Worm (Caenorhabditis elegans): ENCODE results near the gene nhr-164.

The nhr-164 gene

ce11 chrV:15190903-15191302, 44.7 kb downstream of the nhr-164 start, which contains the start of gene Y75B12B.11 (continued):
- peak; percentile 90; the same call in 1 of the 2 replicates for TF ChIP-seq nfya-2 (GFP tag; IDR thresholded peaks at IDR 0.05)
- TF ChIP-seq repo-1 (tag; optimal IDR thresholded peaks at IDR 0.05), result peak; percentile 96
- TF ChIP-seq pbrm-1 (GFP tag; IDR thresholded peaks at IDR 0.05), result peak; percentile 93
- peak; percentile 87 for TF ChIP-seq him-1 (tag; optimal IDR thresholded peaks at IDR 0.05)
- TF ChIP-seq dpff-1 (tag; optimal IDR thresholded peaks at IDR 0.05), result peak; percentile 72
- peak; percentile 94 for TF ChIP-seq let-526 (GFP tag; IDR thresholded peaks at IDR 0.05)
- TF ChIP-seq cebp-1 (GFP tag; IDR thresholded peaks at IDR 0.05), result peak; percentile 67; the same call in 1 of the 2 replicates
- TF ChIP-seq cebp-1 (tag; optimal IDR thresholded peaks at IDR 0.05), result peak; percentile 88
- peak; percentile 93 for TF ChIP-seq fkh-3 (tag; optimal IDR thresholded peaks at IDR 0.05)
- TF ChIP-seq ztf-25 (GFP tag; IDR thresholded peaks at IDR 0.05), result peak; percentile 96
- TF ChIP-seq hlh-12 (tag; optimal IDR thresholded peaks at IDR 0.05), result peak; percentile 80
- TF ChIP-seq nhr-80 (tag; optimal IDR thresholded peaks at IDR 0.05), result peak; percentile 73
- peak; percentile 96 for TF ChIP-seq egl-44 (GFP tag; IDR thresholded peaks at IDR 0.05)
- peak; percentile 85 for TF ChIP-seq hmg-1.2 (GFP tag; IDR thresholded peaks at IDR 0.05)
- peak; percentile 62 for TF ChIP-seq efl-1 (GFP tag; optimal IDR thresholded peaks at IDR 0.05)
- TF ChIP-seq rcor-1 (GFP tag; IDR thresholded peaks at IDR 0.05), result peak; percentile 95
- peak; percentile 94 to 96 for TF ChIP-seq rec-8 (tag; optimal IDR thresholded peaks at IDR 0.05)
- TF ChIP-seq nfyb-1 (GFP tag; IDR thresholded peaks at IDR 0.05), result peak; percentile 97
- TF ChIP-seq snpc-3.4 (tag; optimal IDR thresholded peaks at IDR 0.05), result peak; percentile 85
- TF ChIP-seq F49E8.2 (tag; optimal IDR thresholded peaks at IDR 0.05; ENCODE audit: insufficient read depth), result peak; percentile 96
- TF ChIP-seq hlh-26 (GFP tag; conservative IDR thresholded peaks at IDR 0.05), result 0 out of 2 replicates have a peak, but pooled peaks have one; percentile 80
- TF ChIP-seq K11D2.4 (GFP tag; IDR thresholded peaks at IDR 0.05), result peak; percentile 60; the same call in 1 of the 2 replicates
- TF ChIP-seq bed-2 (GFP tag; IDR thresholded peaks at IDR 0.05), result no peak; the same call in 1 of the 2 replicates
- peak; percentile 98 for TF ChIP-seq T26A5.8 (tag; optimal IDR thresholded peaks at IDR 0.05)
- TF ChIP-seq nfya-1 (tag; optimal IDR thresholded peaks at IDR 0.05; ENCODE audit: borderline replicate concordance, insufficient read depth), result no peak
- peak; percentile 76 for TF ChIP-seq F10E7.11 (tag; optimal IDR thresholded peaks at IDR 0.05)
- TF ChIP-seq zfh-2 (GFP tag; conservative IDR thresholded peaks at IDR 0.05), result peak; percentile 95
- peak; percentile 98 for TF ChIP-seq Y56A3A.18 (GFP tag; IDR thresholded peaks at IDR 0.05)
- TF ChIP-seq mxl-1 (tag; optimal IDR thresholded peaks at IDR 0.05), result peak; percentile 96
- TF ChIP-seq lsy-27 (tag; optimal IDR thresholded peaks at IDR 0.05; ENCODE audit: borderline replicate concordance, insufficient read depth), result peak; percentile 83
- peak; percentile 62 for TF ChIP-seq F33H1.4 (GFP tag; IDR thresholded peaks at IDR 0.05)
- 0 out of 2 replicates have a peak, but pooled peaks have one; percentile 60 for TF ChIP-seq sea-2 (GFP tag; IDR thresholded peaks at IDR 0.05)
- peak; percentile 96 for TF ChIP-seq aptf-3 (GFP tag; IDR thresholded peaks at IDR 0.05)

- TF ChIP-seq lin-54 (GFP tag; optimal IDR thresholded peaks at IDR 0.05), result peak; percentile 99
- TF ChIP-seq Y79H2A.3 (GFP tag; conservative IDR thresholded peaks at IDR 0.05), result no peak
- peak; percentile 56 for TF ChIP-seq tbp1 (GFP tag; optimal IDR thresholded peaks at IDR 0.05)
- TF ChIP-seq attf-6 (GFP tag; IDR thresholded peaks at IDR 0.05), result peak; percentile 50; the same call in 1 of the 2 replicates
- no peak for TF ChIP-seq atf-7 (tag; optimal IDR thresholded peaks at IDR 0.05)
- peak; percentile 98 for TF ChIP-seq mcd-1 (GFP tag; IDR thresholded peaks at IDR 0.05)
- no peak for TF ChIP-seq gei-17 (GFP tag; optimal IDR thresholded peaks at IDR 0.05)
- peak; percentile 46 for TF ChIP-seq snpc-1.1 (tag; optimal IDR thresholded peaks at IDR 0.05; ENCODE audit: insufficient read depth)
- TF ChIP-seq xnd-1 (tag; optimal IDR thresholded peaks at IDR 0.05), result peak; percentile 30
- TF ChIP-seq snpc-3.4 (tag; optimal IDR thresholded peaks at IDR 0.05), result peak; percentile 69
- no peak for TF ChIP-seq ztf-22 (GFP tag; optimal IDR thresholded peaks at IDR 0.05)
- TF ChIP-seq F49E8.2 (tag; optimal IDR thresholded peaks at IDR 0.05; ENCODE audit: insufficient read depth), result peak; percentile 4
- no peak for TF ChIP-seq mel-28 (tag; optimal IDR thresholded peaks at IDR 0.05; ENCODE audit: borderline replicate concordance)
- TF ChIP-seq pha-4 (tag; optimal IDR thresholded peaks at IDR 0.05), result peak; percentile 44
- TF ChIP-seq somi-1 (GFP tag; optimal IDR thresholded peaks at IDR 0.05), result no peak
- peak; percentile 30 for TF ChIP-seq snpc-4 (GFP tag; optimal IDR thresholded peaks at IDR 0.05)
- peak; percentile 11 to 68 (median 52) for TF ChIP-seq snpc-4 (tag; optimal IDR thresholded peaks at IDR 0.05)
- TF ChIP-seq B0336.3 (GFP tag; IDR thresholded peaks at IDR 0.05), result 0 out of 2 replicates have a peak, but pooled peaks have one; percentile 16
Measured at ce11 chrV:15189567-15189966, 46.0 kb downstream of the nhr-164 start, which contains the start of gene cyn-3. Gene cyn-3 (plus strand): TSS chrV:15189927.

All from whole organism, young adult.